Fruit fly (Drosophila melanogaster) whole organism, embryonic: ENCODE results near the gene CG17344.
A peak's percentile ranks its signal among the peaks of the same experiment; 100 is the strongest.

Source experiments
- Atf3 ChIP-seq: fragments of 200-800 bp; sonication (Bioruptor generic); optimal IDR thresholded peaks from 3 replicates; lab custom pipeline; 2016; ENCODE audit warnings: missing biosample characterization, missing genetic modification characterization
- Atf6 ChIP-seq: fragments of 200-800 bp; sonication (Bioruptor generic); IDR thresholded peaks from 2 replicates; pipeline ENCODE4 v1.3.6; 2022; ENCODE audit warnings: missing biosample characterization, missing genetic modification characterization
- Bgb ChIP-seq: fragments of 200-800 bp; sonication (Bioruptor generic); IDR thresholded peaks from 2 replicates; pipeline ENCODE4 v1.3.6; 2022; ENCODE audit warnings: missing biosample characterization, missing genetic modification characterization; ENCODE audit not compliant: partially characterized antibody
- CG10209 ChIP-seq: fragments of 200-800 bp; sonication (Bioruptor generic); optimal IDR thresholded peaks from 3 replicates; lab custom pipeline; 2017; ENCODE audit warnings: missing biosample characterization, mild to moderate bottlenecking, missing genetic modification characterization, missing genetic modification reagents
- CG10462 ChIP-seq: fragments of 200-800 bp; sonication (Bioruptor generic); optimal IDR thresholded peaks from 2 replicates; lab custom pipeline; 2016; ENCODE audit warnings: missing biosample characterization, missing genetic modification characterization
- CG10565 ChIP-seq: fragments of 200-800 bp; sonication (Bioruptor generic); optimal IDR thresholded peaks from 3 replicates; lab custom pipeline; 2016; ENCODE audit warnings: missing biosample characterization, mild to moderate bottlenecking, missing genetic modification characterization
- CG11504 ChIP-seq: fragments of 200-800 bp; sonication (Bioruptor generic); optimal IDR thresholded peaks from 3 replicates; lab custom pipeline; 2019; ENCODE audit warnings: missing biosample characterization, mild to moderate bottlenecking, missing genetic modification characterization, moderate library complexity
- CG11696 ChIP-seq: fragments of 200-800 bp; sonication (Bioruptor generic); IDR thresholded peaks from 2 replicates; pipeline ENCODE4 v1.3.6; 2022; ENCODE audit warnings: missing biosample characterization, missing genetic modification characterization
- CG12236 ChIP-seq: fragments of 200-800 bp; sonication (Bioruptor generic); optimal IDR thresholded peaks from 2 replicates; lab custom pipeline; 2016; ENCODE audit warnings: missing biosample characterization, missing genetic modification characterization
- CG12391 ChIP-seq: fragments of 200-800 bp; sonication (Bioruptor generic); optimal IDR thresholded peaks from 3 replicates; lab custom pipeline; 2018; ENCODE audit warnings: missing biosample characterization, mild to moderate bottlenecking, missing genetic modification characterization, moderate library complexity
- CG12659 ChIP-seq: fragments of 200-800 bp; sonication (Bioruptor generic); optimal IDR thresholded peaks from 3 replicates; lab custom pipeline; 2017; ENCODE audit warnings: mild to moderate bottlenecking, missing biosample characterization, missing genetic modification reagents, missing genetic modification characterization
- CG13296 ChIP-seq: fragments of 200-800 bp; sonication (Bioruptor generic); optimal IDR thresholded peaks from 3 replicates; lab custom pipeline; 2018; ENCODE audit warnings: missing biosample characterization, mild to moderate bottlenecking, missing genetic modification characterization
- CG15696 ChIP-seq: fragments of 200-800 bp; sonication (Bioruptor generic); optimal IDR thresholded peaks from 2 replicates; lab custom pipeline; 2019; ENCODE audit warnings: missing biosample characterization, mild to moderate bottlenecking, missing genetic modification characterization, moderate library complexity
- CG2889 ChIP-seq: fragments of 200-800 bp; sonication (Bioruptor generic); IDR thresholded peaks from 3 replicates; pipeline ENCODE4 v1.3.6; 2022; ENCODE audit warnings: missing biosample characterization, missing genetic modification characterization
- CG30020 ChIP-seq: fragments of 200-800 bp; optimal IDR thresholded peaks from 2 replicates; lab custom pipeline; 2019; ENCODE audit warnings: missing biosample characterization, mild to moderate bottlenecking, missing genetic modification characterization, moderate library complexity
- CG31224 ChIP-seq: fragments of 200-800 bp; sonication (Bioruptor generic); IDR thresholded peaks from 2 replicates; pipeline ENCODE4 v1.3.6; 2022; ENCODE audit warnings: missing biosample characterization, missing genetic modification characterization
- CG3281 ChIP-seq: fragments of 200-800 bp; sonication (Bioruptor generic); optimal IDR thresholded peaks from 3 replicates; lab custom pipeline; 2017; ENCODE audit warnings: missing biosample characterization, mild to moderate bottlenecking, missing genetic modification characterization
- CG3726 ChIP-seq: fragments of 200-800 bp; sonication (Bioruptor generic); IDR thresholded peaks from 3 replicates; pipeline ENCODE4, ENCODE4 v1.3.6; 2022; ENCODE audit warnings: missing biosample characterization, missing genetic modification characterization
- CG6272 ChIP-seq: fragments of 200-800 bp; sonication (Bioruptor generic); IDR thresholded peaks from 2 replicates; pipeline ENCODE4 v1.3.6; 2022; ENCODE audit warnings: missing biosample characterization, missing genetic modification characterization
- CG7745 ChIP-seq: fragments of 200-800 bp; sonication (Bioruptor generic); optimal IDR thresholded peaks from 2 replicates; lab custom pipeline; 2018; ENCODE audit warnings: missing biosample characterization, mild to moderate bottlenecking, missing genetic modification characterization, moderate library complexity
- Doc2 ChIP-seq: fragments of 200-800 bp; sonication (Bioruptor generic); IDR thresholded peaks from 2 replicates; pipeline ENCODE4 v1.3.6; 2022; ENCODE audit warnings: missing biosample characterization, missing genetic modification characterization
- E2f2 ChIP-seq: fragments of 200-800 bp; sonication (Bioruptor generic); IDR thresholded peaks from 2 replicates; pipeline ENCODE4 v1.3.6; 2022; ENCODE audit warnings: missing biosample characterization, missing genetic modification characterization
- HLH3B ChIP-seq: fragments of 200-800 bp; sonication (Bioruptor generic); IDR thresholded peaks from 2 replicates; pipeline ENCODE4 v1.3.6; 2022; ENCODE audit warnings: missing biosample characterization, missing genetic modification characterization
- Lpt ChIP-seq: fragments of >200 bp; optimal IDR thresholded peaks from 2 replicates; lab custom pipeline; 2018; ENCODE audit warnings: missing biosample characterization, missing genetic modification characterization
- Max ChIP-seq: fragments of 200-800 bp; sonication (Bioruptor generic); optimal IDR thresholded peaks from 2 replicates; lab custom pipeline; 2016; ENCODE audit warnings: missing biosample characterization, mild to moderate bottlenecking, missing genetic modification characterization
- NC2α ChIP-seq: fragments of 200-800 bp; sonication (Bioruptor generic); optimal IDR thresholded peaks from 2 replicates; lab custom pipeline; 2016; ENCODE audit warnings: missing biosample characterization, missing genetic modification characterization
- Nf-YC ChIP-seq: fragments of 200-800 bp; optimal IDR thresholded peaks from 3 replicates; lab custom pipeline; 2019; ENCODE audit warnings: missing biosample characterization, mild to moderate bottlenecking, missing genetic modification characterization, moderate library complexity
- Xrp1 ChIP-seq: fragments of 200-800 bp; sonication (Bioruptor generic); IDR thresholded peaks from 2 replicates; pipeline ENCODE4 v1.3.6; 2022; ENCODE audit warnings: missing biosample characterization, missing genetic modification characterization
- ab ChIP-seq: fragments of 200-800 bp; sonication (Bioruptor generic); optimal IDR thresholded peaks from 2 replicates; lab custom pipeline; 2016; ENCODE audit warnings: missing biosample characterization, missing genetic modification characterization
- ato ChIP-seq: fragments of 200-800 bp; sonication (Bioruptor generic); IDR thresholded peaks from 2 replicates; pipeline ENCODE4 v1.3.6; 2022; ENCODE audit warnings: missing biosample characterization, missing genetic modification characterization; ENCODE audit not compliant: partially characterized antibody
- bcd ChIP-seq: fragments of 200-800 bp; sonication (Bioruptor generic); optimal IDR thresholded peaks from 2 replicates; lab custom pipeline; 2017; ENCODE audit warnings: missing biosample characterization, mild to moderate bottlenecking, missing genetic modification characterization
- ci ChIP-seq: fragments of 200-800 bp; sonication (Bioruptor generic); IDR thresholded peaks from 3 replicates; pipeline ENCODE4 v1.3.6; 2022; ENCODE audit warnings: missing biosample characterization, missing genetic modification characterization
- emc ChIP-seq: fragments of 200-800 bp; sonication (Bioruptor generic); optimal IDR thresholded peaks from 2 replicates; lab custom pipeline; 2016; ENCODE audit warnings: missing biosample characterization, missing genetic modification characterization
- fd102C ChIP-seq: fragments of 200-800 bp; sonication (Bioruptor generic); optimal IDR thresholded peaks from 2 replicates; lab custom pipeline; 2018; ENCODE audit warnings: missing biosample characterization, mild to moderate bottlenecking, missing genetic modification characterization, moderate library complexity
- fd3F ChIP-seq: fragments of 200-800 bp; sonication (Bioruptor generic); optimal IDR thresholded peaks from 2 replicates; lab custom pipeline; 2018; ENCODE audit warnings: missing biosample characterization, mild to moderate bottlenecking, missing genetic modification characterization, moderate library complexity
- ftz-f1 ChIP-seq: fragments of 200-800 bp; sonication (Bioruptor generic); optimal IDR thresholded peaks from 2 replicates; lab custom pipeline; 2016; ENCODE audit warnings: missing biosample characterization, missing genetic modification characterization
- fu2 ChIP-seq: fragments of 200-800 bp; sonication (Bioruptor generic); optimal IDR thresholded peaks from 2 replicates; lab custom pipeline; 2016; ENCODE audit warnings: missing biosample characterization, missing genetic modification characterization
- gfzf ChIP-seq: fragments of 200-800 bp; sonication (Bioruptor generic); optimal IDR thresholded peaks from 2 replicates; lab custom pipeline; 2016; ENCODE audit warnings: missing biosample characterization, mild to moderate bottlenecking, missing genetic modification characterization, moderate library complexity
- ham ChIP-seq: fragments of 200-800 bp; sonication (Bioruptor generic); IDR thresholded peaks from 2 replicates; pipeline ENCODE4 v1.3.6; 2022; ENCODE audit warnings: missing biosample characterization, missing genetic modification characterization
- inv ChIP-seq: fragments of 200-800 bp; sonication (Bioruptor generic); IDR thresholded peaks from 2 replicates; pipeline ENCODE4 v1.3.6; 2022; ENCODE audit warnings: missing biosample characterization, missing genetic modification characterization; ENCODE audit not compliant: partially characterized antibody
- kah ChIP-seq: fragments of 200-800 bp; sonication (Bioruptor generic); optimal IDR thresholded peaks from 2 replicates; lab custom pipeline; 2018; ENCODE audit warnings: missing biosample characterization, mild to moderate bottlenecking, missing genetic modification characterization
- ken ChIP-seq: fragments of 200-800 bp; sonication (Bioruptor generic); IDR thresholded peaks from 3 replicates; pipeline ENCODE4 v1.3.6; 2022; ENCODE audit warnings: missing biosample characterization, missing genetic modification characterization
- mam ChIP-seq: fragments of 200-800 bp; sonication (Bioruptor generic); optimal IDR thresholded peaks from 3 replicates; lab custom pipeline; 2016; ENCODE audit warnings: missing biosample characterization, missing genetic modification characterization
- mld ChIP-seq: fragments of 200-800 bp; sonication (Bioruptor generic); IDR thresholded peaks from 3 replicates; pipeline ENCODE4 v1.3.6; 2022; ENCODE audit warnings: missing biosample characterization, missing genetic modification characterization; ENCODE audit not compliant: partially characterized antibody
- nerfin-2 ChIP-seq: fragments of 200-800 bp; sonication (Bioruptor generic); IDR thresholded peaks from 2 replicates; pipeline ENCODE4 v1.3.6; 2022; ENCODE audit warnings: missing biosample characterization, missing genetic modification characterization; ENCODE audit not compliant: partially characterized antibody
- sens-2 ChIP-seq: fragments of 200-800 bp; sonication (Bioruptor generic); IDR thresholded peaks from 2 replicates; pipeline ENCODE4 v1.3.6; 2022; ENCODE audit warnings: missing biosample characterization, missing genetic modification characterization
- sima ChIP-seq: fragments of 200-800 bp; sonication (Bioruptor generic); optimal IDR thresholded peaks from 2 replicates; lab custom pipeline; 2016; ENCODE audit warnings: missing biosample characterization, missing genetic modification characterization
- tin ChIP-seq: fragments of 200-800 bp; sonication (Bioruptor generic); optimal IDR thresholded peaks from 3 replicates; lab custom pipeline; 2016; ENCODE audit warnings: missing biosample characterization, missing genetic modification characterization
- tx ChIP-seq: fragments of 200-800 bp; sonication (Bioruptor generic); optimal IDR thresholded peaks from 2 replicates; lab custom pipeline; 2016; ENCODE audit warnings: missing biosample characterization, missing genetic modification characterization
- vnd ChIP-seq: fragments of 200-800 bp; sonication (Bioruptor generic); IDR thresholded peaks from 3 replicates; pipeline ENCODE4 v1.3.6; 2022; ENCODE audit warnings: missing biosample characterization, missing genetic modification characterization; ENCODE audit not compliant: partially characterized antibody
- vvl ChIP-seq: fragments of 200-800 bp; sonication (Bioruptor generic); IDR thresholded peaks from 2 replicates; pipeline ENCODE4 v1.3.6; 2022; ENCODE audit warnings: missing biosample characterization, missing genetic modification characterization
- zfh1 ChIP-seq: fragments of 200-800 bp; sonication (Bioruptor generic); IDR thresholded peaks from 3 replicates; pipeline ENCODE4 v1.3.6; 2022; ENCODE audit warnings: missing biosample characterization, missing genetic modification characterization

CG17344 gene

dm6 chr2L:19058916-19059315 is 42.9 kb upstream of the CG17344 start, which contains the start of gene Phlpp (continued):
- no peak for TF ChIP-seq CG7745 (tag; lab: Kevin White, UChicago)
- peak; percentile 60 for TF ChIP-seq CG15696 (tag; lab: Kevin White, UChicago)
- no peak for TF ChIP-seq Bgb (GFP tag; lab: Robert Waterston, UW)
- TF ChIP-seq CG30020 (tag; lab: Kevin White, UChicago): no peak
- no peak for TF ChIP-seq fd3F
- no peak for TF ChIP-seq CG2889 (GFP tag; lab: Robert Waterston, UW)
- no peak for TF ChIP-seq mld (GFP tag; lab: Robert Waterston, UW)
- no peak for TF ChIP-seq CG11696 (GFP tag; lab: Robert Waterston, UW)
- TF ChIP-seq inv: no peak
- no peak for TF ChIP-seq nerfin-2
- TF ChIP-seq Doc2 (GFP tag; lab: Robert Waterston, UW): no peak
- peak; percentile 7 for TF ChIP-seq CG10462 (GFP tag; lab: Kevin White, UChicago)
- peak; percentile 24 for TF ChIP-seq NC2α (GFP tag; lab: Kevin White, UChicago)
- TF ChIP-seq CG3281 (GFP tag; lab: Kevin White, UChicago): no peak
- peak; percentile 20 for TF ChIP-seq mam (GFP tag; lab: Kevin White, UChicago)
- TF ChIP-seq CG12236 (GFP tag; lab: Kevin White, UChicago): no peak
- peak; percentile 68 for TF ChIP-seq HLH3B
- TF ChIP-seq ab (GFP tag; lab: Kevin White, UChicago): no peak
- TF ChIP-seq CG3726 (GFP tag; lab: Robert Waterston, UW): no peak
- peak; percentile 24; the same call in 1 of the 2 replicates for TF ChIP-seq E2f2 (GFP tag; lab: Robert Waterston, UW)
- TF ChIP-seq tx (GFP tag; lab: Kevin White, UChicago): no peak
- peak; percentile 89 for TF ChIP-seq Xrp1 (GFP tag; lab: Robert Waterston, UW)
- TF ChIP-seq zfh1 (GFP tag; lab: Robert Waterston, UW): peak; percentile 83
- no peak for TF ChIP-seq CG31224 (GFP tag; lab: Robert Waterston, UW)
- no peak for TF ChIP-seq Atf6
- TF ChIP-seq tin (GFP tag; lab: Kevin White, UChicago): peak; percentile 30
- TF ChIP-seq emc (GFP tag; lab: Kevin White, UChicago): no peak
- TF ChIP-seq vvl (GFP tag; lab: Robert Waterston, UW): peak; percentile 76; the same call in 1 of the 2 replicates
- no peak for TF ChIP-seq CG10209 (GFP tag; lab: Kevin White, UChicago)
- peak; percentile 40; the same call in 1 of the 3 replicates for TF ChIP-seq ken (GFP tag; lab: Robert Waterston, UW)
- no peak for TF ChIP-seq fd102C (GFP tag; lab: Kevin White, UChicago)
- TF ChIP-seq gfzf (GFP tag; lab: Kevin White, UChicago): no peak
- TF ChIP-seq Atf3: no peak
- peak; percentile 40; the same call in 1 of the 3 replicates for TF ChIP-seq ci
- no peak for TF ChIP-seq CG12659 (GFP tag; lab: Kevin White, UChicago)
- no peak for TF ChIP-seq ftz-f1 (GFP tag; lab: Kevin White, UChicago)
- TF ChIP-seq Lpt (GFP tag; lab: Kevin White, UChicago): no peak
- TF ChIP-seq Nf-YC (tag; lab: Kevin White, UChicago): no peak
- no peak for TF ChIP-seq Max (GFP tag; lab: Kevin White, UChicago)
- TF ChIP-seq sima (GFP tag; lab: Kevin White, UChicago): no peak
- no peak for TF ChIP-seq vnd
- TF ChIP-seq ato (GFP tag; lab: Robert Waterston, UW): no peak
- no peak for TF ChIP-seq CG10565 (GFP tag; lab: Kevin White, UChicago)
- no peak for TF ChIP-seq ham (GFP tag; lab: Robert Waterston, UW)
- no peak for TF ChIP-seq CG13296 (GFP tag; lab: Kevin White, UChicago)
- peak; percentile 41; the same call in 1 of the 2 replicates for TF ChIP-seq CG6272 (GFP tag; lab: Robert Waterston, UW)
- no peak for TF ChIP-seq sens-2 (GFP tag; lab: Robert Waterston, UW)
- TF ChIP-seq bcd (GFP tag; lab: Kevin White, UChicago): peak; percentile 42
- peak; percentile 41 for TF ChIP-seq CG12391 (tag; lab: Kevin White, UChicago)
- TF ChIP-seq CG11504 (tag; lab: Kevin White, UChicago): peak; percentile 77
- no peak for TF ChIP-seq fu2 (GFP tag; lab: Kevin White, UChicago)
- TF ChIP-seq kah (GFP tag; lab: Kevin White, UChicago): no peak
